Worm (Caenorhabditis elegans): ENCODE results near the gene F54A3.6.

DNA sequence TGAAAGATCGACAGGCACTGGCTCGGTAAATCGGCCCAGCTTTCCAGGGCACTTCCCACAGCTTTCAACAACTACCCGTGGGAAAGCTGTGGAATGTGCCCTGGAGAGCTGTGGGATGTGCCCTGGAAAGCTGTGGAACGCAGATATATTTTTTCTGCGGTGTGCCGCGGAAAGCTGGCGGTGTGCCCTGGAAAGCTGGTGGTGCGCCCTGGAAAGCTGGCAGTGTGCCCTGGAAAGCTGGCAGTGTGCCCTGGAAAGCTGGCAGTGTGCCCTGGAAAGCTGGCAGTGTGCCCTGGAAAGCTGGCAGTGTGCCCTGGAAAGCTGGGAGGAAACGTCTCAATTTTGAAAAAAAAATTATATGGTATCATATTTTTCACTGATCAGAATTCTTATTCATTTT lies 41.5 kb upstream of the F54A3.6 start:
- TF ChIP-seq nhr-76 (tag; optimal IDR thresholded peaks at IDR 0.05) = no peak
- no peak for TF ChIP-seq unc-62 (GFP tag; optimal IDR thresholded peaks at IDR 0.05)
- no peak for TF ChIP-seq nhr-237 (tag; optimal IDR thresholded peaks at IDR 0.05)
- TF ChIP-seq ces-1 (GFP tag; optimal IDR thresholded peaks at IDR 0.05) = no peak
- TF ChIP-seq nhr-12 (tag; optimal IDR thresholded peaks at IDR 0.05) = no peak
- TF ChIP-seq nhr-28 (tag; optimal IDR thresholded peaks at IDR 0.05) = no peak
- no peak for TF ChIP-seq pha-4 (tag; optimal IDR thresholded peaks at IDR 0.05)
- TF ChIP-seq tbx-8 (GFP tag; optimal IDR thresholded peaks at IDR 0.05) = no peak
- TF ChIP-seq ztf-11 (tag; optimal IDR thresholded peaks at IDR 0.05) = no peak
- no peak for TF ChIP-seq elt-3 (tag; optimal IDR thresholded peaks at IDR 0.05)
- TF ChIP-seq lsy-2 (tag; optimal IDR thresholded peaks at IDR 0.05) = no peak
- TF ChIP-seq blmp-1 (tag; optimal IDR thresholded peaks at IDR 0.05) = no peak
- no peak for TF ChIP-seq elt-1 (tag; optimal IDR thresholded peaks at IDR 0.05; ENCODE audit: borderline replicate concordance, insufficient read depth)
